Fruit fly (Drosophila melanogaster) ovary, adult (tissue): ENCODE measurements around the gene Gmd.
A peak's percentile ranks its signal among the peaks of the same experiment; 100 is the strongest.

Experiments
- CG17801 ChIP-seq: fragments of 200-800 bp; optimal IDR thresholded peaks from 2 replicates; lab custom pipeline; 2019; ENCODE audit warnings: missing biosample characterization, mild to moderate bottlenecking, missing genetic modification characterization, moderate library complexity; ENCODE audit not compliant: partially characterized antibody

Gene Gmd

dm6 chr2L:5000287-5000871 is 23.6 kb upstream of the Gmd start:
- peak; percentile 77 for TF ChIP-seq CG17801 (GFP tag; lab: Kevin White, UChicago)

dm6 chr2L:4999389-5000032 is 22.7 kb upstream of the Gmd start:
- peak; percentile 77 for TF ChIP-seq CG17801 (GFP tag; lab: Kevin White, UChicago)

- TF ChIP-seq CG17801 (GFP tag; lab: Kevin White, UChicago), result no peak
These were observed 21.9 kb upstream of the Gmd start for dm6 chr2L:4998571-4999191.

- TF ChIP-seq CG17801 (GFP tag; lab: Kevin White, UChicago), result no peak
These were observed 21.4 kb upstream of the Gmd start for dm6 chr2L:4998260-4998560.

- peak; percentile 93 for TF ChIP-seq CG17801 (GFP tag; lab: Kevin White, UChicago)
These were observed 20.8 kb upstream of the Gmd start for dm6 chr2L:4997401-4998259.

- no peak for TF ChIP-seq CG17801 (GFP tag; lab: Kevin White, UChicago)
These were observed 19.6 kb upstream of the Gmd start for dm6 chr2L:4996283-4996922.

dm6 chr2L:4995837-4996136 is 19.0 kb upstream of the Gmd start:
- no peak for TF ChIP-seq CG17801 (GFP tag; lab: Kevin White, UChicago)

- TF ChIP-seq CG17801 (GFP tag; lab: Kevin White, UChicago), result no peak
These were observed 18.4 kb upstream of the Gmd start for dm6 chr2L:4995010-4995836.

dm6 chr2L:4982098-4982646 is 5.3 kb upstream of the Gmd start:
- no peak for TF ChIP-seq CG17801 (GFP tag; lab: Kevin White, UChicago)

- peak; percentile 96 for TF ChIP-seq CG17801 (GFP tag; lab: Kevin White, UChicago)
These were observed 4.6 kb upstream of the Gmd start, which contains the start of the genes CG8892 and CG34126 for dm6 chr2L:4981278-4981966. Gene CG8892, minus strand, starts transcription at chr2L:4981592. Gene CG34126, plus strand, starts transcription at chr2L:4981614.

- TF ChIP-seq CG17801 (GFP tag; lab: Kevin White, UChicago), result no peak
These were observed 2.3 kb upstream of the Gmd start, which contains the start of gene CG8891 for dm6 chr2L:4979138-4979537. Gene CG8891, minus strand, starts transcription at chr2L:4979379.

- peak; percentile 10 for TF ChIP-seq CG17801 (GFP tag; lab: Kevin White, UChicago)
These were observed 3.0 kb downstream of the Gmd start, which contains the start of gene mRpL28 for dm6 chr2L:4973731-4974415. Gene mRpL28, plus strand, starts transcription at chr2L:4973976.
